Fruit fly (Drosophila melanogaster) S2 (cell line): ENCODE data around the gene nSyb.

Experiments used
- CG8478 ChIP-seq: fragments of >200 bp; optimal IDR thresholded peaks from 2 replicates; lab custom pipeline; 2018
- CTCF ChIP-seq, 2 experiments: fragments of >200 bp; optimal IDR thresholded peaks; 2 replicates each; lab custom pipeline; 2018

- TF ChIP-seq CG8478 (lab: Kevin White, UChicago) (no peak), CTCF (optimal IDR thresholded peaks at IDR 0.05; lab: Kevin White, UChicago) (no peak)
Observed at dm6 chr3L:1667423-1667822, 29.9 kb upstream of the nSyb start.
